Worm (Caenorhabditis elegans) whole organism, L3 larva: ENCODE data around the gene F12F6.1.

Source experiments
- ZK546.5 ChIP-seq: sonication (generic microtip); optimal IDR thresholded peaks from 2 replicates; lab custom pipeline; 2017; ENCODE audit warnings: missing biosample characterization, missing genetic modification characterization
- ama-1 ChIP-seq: fragments of 150-350 bp; optimal IDR thresholded peaks from 2 replicates; lab custom pipeline; 2018
- daf-12 ChIP-seq: fragments of 150-350 bp; optimal IDR thresholded peaks from 2 replicates; lab custom pipeline; 2014; ENCODE audit warnings: missing biosample characterization, missing genetic modification reagents, missing genetic modification characterization
- egl-27 ChIP-seq: sonication (generic microtip); optimal IDR thresholded peaks from 4 replicates; lab custom pipeline; 2017; ENCODE audit warnings: missing biosample characterization, missing genetic modification reagents, missing genetic modification characterization
- egl-5 ChIP-seq: fragments of 150-350 bp; optimal IDR thresholded peaks from 2 replicates; lab custom pipeline; 2017; ENCODE audit warnings: missing biosample characterization, missing genetic modification reagents, missing genetic modification characterization, inconsistent platforms
- elt-2 ChIP-seq: sonication (generic microtip); optimal IDR thresholded peaks from 2 replicates; lab custom pipeline; 2016; ENCODE audit warnings: missing genetic modification reagents, mild to moderate bottlenecking, missing genetic modification characterization, missing compliant biosample characterization
- elt-3 ChIP-seq, 3 experiments: fragments of 150-350 bp in 1 of 3; sonication (generic microtip) in 2 of 3; optimal IDR thresholded peaks; 2 replicates in 2 of 3; 4 replicates in 1 of 3; lab custom pipeline; 2014 to 2017; ENCODE audit warnings: missing biosample characterization in 3 of 3, missing genetic modification characterization in 3 of 3
- fkh-10 ChIP-seq: sonication (generic microtip); optimal IDR thresholded peaks from 2 replicates; lab custom pipeline; 2017; ENCODE audit warnings: missing biosample characterization, missing genetic modification reagents, missing genetic modification characterization
- fkh-2 ChIP-seq: fragments of 150-350 bp; optimal IDR thresholded peaks from 2 replicates; lab custom pipeline; 2014; ENCODE audit warnings: missing biosample characterization, missing genetic modification reagents, missing genetic modification characterization
- hmg-11 ChIP-seq: sonication (generic microtip); optimal IDR thresholded peaks from 2 replicates; lab custom pipeline; 2016; ENCODE audit warnings: missing genetic modification characterization, missing compliant biosample characterization
- lin-39 ChIP-seq: fragments of 150-350 bp; optimal IDR thresholded peaks from 2 replicates; lab custom pipeline; 2018; ENCODE audit warnings: missing biosample characterization, missing genetic modification reagents, missing genetic modification characterization
- lsy-12 ChIP-seq: sonication (generic microtip); optimal IDR thresholded peaks from 2 replicates; lab custom pipeline; 2016; ENCODE audit warnings: mild to moderate bottlenecking, missing genetic modification characterization, missing compliant biosample characterization
- mml-1 ChIP-seq: fragments of 150-350 bp; sonication (generic microtip); optimal IDR thresholded peaks from 3 replicates; lab custom pipeline; 2014; ENCODE audit warnings: missing biosample characterization, missing genetic modification characterization
- nfya-1 ChIP-seq: sonication (generic microtip); optimal IDR thresholded peaks from 2 replicates; lab custom pipeline; 2017; ENCODE audit warnings: missing genetic modification characterization, mild to moderate bottlenecking, missing compliant biosample characterization, antibody characterized with exemption, moderate library complexity; ENCODE audit not compliant: insufficient read depth
- nhr-23 ChIP-seq: fragments of 150-350 bp; optimal IDR thresholded peaks from 2 replicates; lab custom pipeline; 2014; ENCODE audit warnings: missing biosample characterization, missing genetic modification reagents, missing genetic modification characterization
- nhr-25 ChIP-seq: sonication (generic microtip); optimal IDR thresholded peaks from 2 replicates; lab custom pipeline; 2017; ENCODE audit warnings: missing biosample characterization, missing genetic modification characterization
- nhr-28 ChIP-seq: fragments of 150-350 bp; optimal IDR thresholded peaks from 2 replicates; lab custom pipeline; 2014; ENCODE audit warnings: missing biosample characterization, missing genetic modification characterization
- nhr-43 ChIP-seq: sonication (generic microtip); optimal IDR thresholded peaks from 2 replicates; lab custom pipeline; 2016; ENCODE audit warnings: mild to moderate bottlenecking, missing genetic modification characterization, missing compliant biosample characterization; ENCODE audit not compliant: poor library complexity, severe bottlenecking
- nhr-67 ChIP-seq: fragments of 150-350 bp; optimal IDR thresholded peaks from 2 replicates; lab custom pipeline; 2014; ENCODE audit warnings: missing biosample characterization, missing genetic modification characterization
- nhr-76 ChIP-seq: fragments of 150-350 bp; sonication (generic microtip); optimal IDR thresholded peaks from 5 replicates; lab custom pipeline; 2014; ENCODE audit warnings: missing biosample characterization, missing genetic modification characterization
- nhr-77 ChIP-seq: fragments of 150-350 bp; optimal IDR thresholded peaks from 2 replicates; lab custom pipeline; 2014; ENCODE audit warnings: missing biosample characterization, missing genetic modification characterization
- pha-4 ChIP-seq: fragments of 150-350 bp; optimal IDR thresholded peaks from 2 replicates; lab custom pipeline; 2014; ENCODE audit warnings: missing biosample characterization, missing genetic modification reagents, missing genetic modification characterization
- pqm-1 ChIP-seq: fragments of 150-350 bp; optimal IDR thresholded peaks from 2 replicates; lab custom pipeline; 2017; ENCODE audit warnings: missing biosample characterization, missing genetic modification characterization, inconsistent platforms
- skn-1 ChIP-seq: fragments of 150-350 bp; optimal IDR thresholded peaks from 2 replicates; lab custom pipeline; 2014; ENCODE audit warnings: missing biosample characterization, missing genetic modification characterization
- snpc-4 ChIP-seq: fragments of 150-350 bp; optimal IDR thresholded peaks from 2 replicates; lab custom pipeline; 2014; ENCODE audit warnings: missing biosample characterization, missing genetic modification characterization
- tbx-2 ChIP-seq: sonication (generic microtip); optimal IDR thresholded peaks from 2 replicates; lab custom pipeline; 2016; ENCODE audit warnings: mild to moderate bottlenecking, missing genetic modification characterization, missing compliant biosample characterization
- unc-62 ChIP-seq: fragments of 150-350 bp; sonication (generic microtip); optimal IDR thresholded peaks from 4 replicates; lab custom pipeline; 2014; ENCODE audit warnings: missing biosample characterization, missing genetic modification reagents, missing genetic modification characterization
- zag-1 ChIP-seq: fragments of 150-350 bp; optimal IDR thresholded peaks from 2 replicates; lab custom pipeline; 2014; ENCODE audit warnings: missing biosample characterization, missing genetic modification characterization
- ztf-11 ChIP-seq: fragments of 150-350 bp; optimal IDR thresholded peaks from 2 replicates; lab custom pipeline; 2014; ENCODE audit warnings: missing biosample characterization, missing genetic modification characterization
- ztf-4 ChIP-seq: fragments of 150-350 bp; optimal IDR thresholded peaks from 2 replicates; lab custom pipeline; 2014; ENCODE audit warnings: missing biosample characterization, missing genetic modification characterization

F12F6.1 gene

ce11 chrIV:11572524-11572923, 11.2 kb upstream of the F12F6.1 start:
- peak; percentile 12 for TF ChIP-seq lin-39 (tag; lab: Kevin White, UChicago)
- TF ChIP-seq pha-4 (tag; lab: Kevin White, UChicago): no peak
- no peak for TF ChIP-seq egl-27 (tag; lab: Kevin White, UChicago)
- TF ChIP-seq ZK546.5: no peak
- peak; percentile 27 for TF ChIP-seq nfya-1

ce11 chrIV:11574331-11574730, 9.4 kb upstream of the F12F6.1 start:
- TF ChIP-seq ztf-4 (tag; lab: Kevin White, UChicago) (no peak), snpc-4 (tag; lab: Kevin White, UChicago) (no peak), nhr-28 (tag; lab: Kevin White, UChicago) (no peak), egl-5 (tag; lab: Kevin White, UChicago) (peak; percentile 69), elt-3 (tag; optimal IDR thresholded peaks at IDR 0.05; lab: Kevin White, UChicago) (no peak), tbx-2 (tag; lab: Kevin White, UChicago) (no peak)

- TF ChIP-seq hmg-11 (tag; lab: Kevin White, UChicago) (no peak), lsy-12 (tag; lab: Kevin White, UChicago) (no peak), nhr-77 (tag; lab: Kevin White, UChicago) (no peak), fkh-10 (GFP tag; lab: Kevin White, UChicago) (no peak), daf-12 (tag; lab: Kevin White, UChicago) (no peak), egl-27 (tag; lab: Kevin White, UChicago) (no peak), fkh-2 (tag; lab: Kevin White, UChicago) (no peak), ama-1 (lab: Kevin White, UChicago) (no peak), nhr-43 (tag; lab: Kevin White, UChicago) (no peak), nfya-1 (no peak), mml-1 (no peak), nhr-25 (tag; lab: Kevin White, UChicago) (no peak), nhr-67 (tag; lab: Kevin White, UChicago) (no peak), zag-1 (no peak)
These were observed 5.3 kb upstream of the F12F6.1 start, which contains the start of gene rib-1 for ce11 chrIV:11578492-11578891. TSS of gene rib-1 (plus strand) at chrIV:11578792.

ce11 chrIV:11582450-11583166, 1.1 kb upstream of the F12F6.1 start:
- peak; percentile 69 for TF ChIP-seq elt-2 (tag; lab: Kevin White, UChicago)
- no peak for TF ChIP-seq egl-5 (tag; lab: Kevin White, UChicago)
- TF ChIP-seq pha-4 (tag; lab: Kevin White, UChicago): peak; percentile 19
- peak; percentile 77 for TF ChIP-seq pqm-1 (tag; lab: Kevin White, UChicago)

ce11 chrIV:11584853-11585252, 1.1 kb downstream of the F12F6.1 start:
- TF ChIP-seq elt-2 (tag; lab: Kevin White, UChicago) (peak; percentile 32), nhr-76 (no peak)

ce11 chrIV:11586484-11586883, 2.7 kb downstream of the F12F6.1 start:
- no peak for TF ChIP-seq nhr-43 (tag; lab: Kevin White, UChicago)
- TF ChIP-seq nfya-1: no peak
- TF ChIP-seq unc-62 (GFP tag; lab: Kevin White, UChicago): no peak
- TF ChIP-seq hmg-11 (tag; lab: Kevin White, UChicago): no peak
- TF ChIP-seq nhr-23 (tag; lab: Kevin White, UChicago): no peak
- TF ChIP-seq lin-39 (tag; lab: Kevin White, UChicago): no peak
- no peak for TF ChIP-seq egl-5 (tag; lab: Kevin White, UChicago)
- TF ChIP-seq ztf-11 (tag; lab: Kevin White, UChicago): no peak
- TF ChIP-seq ama-1 (lab: Kevin White, UChicago): no peak
- TF ChIP-seq nhr-76: no peak
- TF ChIP-seq elt-3 (tag; optimal IDR thresholded peaks at IDR 0.05; lab: Kevin White, UChicago): no peak
- no peak for TF ChIP-seq egl-27 (tag; lab: Kevin White, UChicago)
- TF ChIP-seq ZK546.5: no peak
- no peak for TF ChIP-seq tbx-2 (tag; lab: Kevin White, UChicago)
- TF ChIP-seq nhr-28 (tag; lab: Kevin White, UChicago): no peak
- TF ChIP-seq skn-1 (tag; lab: Kevin White, UChicago): no peak
- TF ChIP-seq daf-12 (tag; lab: Kevin White, UChicago): no peak
- no peak for TF ChIP-seq snpc-4 (tag; lab: Kevin White, UChicago)
